Fruit fly (Drosophila melanogaster) whole organism, prepupa: ENCODE data around the gene nrv1.
A peak's percentile ranks its signal among the peaks of the same experiment; 100 is the strongest.

Experiments used
- Blimp-1 ChIP-seq: fragments of 200-800 bp; sonication (Bioruptor generic); optimal IDR thresholded peaks from 3 replicates; lab custom pipeline; 2017; ENCODE audit warnings: missing biosample characterization, missing genetic modification characterization, mild to moderate bottlenecking, moderate library complexity, missing genetic modification reagents
- CG10631 ChIP-seq: fragments of 200-800 bp; sonication (Bioruptor generic); optimal IDR thresholded peaks from 2 replicates; lab custom pipeline; 2016; ENCODE audit warnings: missing biosample characterization, missing genetic modification characterization
- CG10669 ChIP-seq: fragments of 200-800 bp; sonication (Bioruptor generic); optimal IDR thresholded peaks from 3 replicates; lab custom pipeline; 2018; ENCODE audit warnings: missing biosample characterization, mild to moderate bottlenecking, missing genetic modification characterization, moderate library complexity
- CG11294 ChIP-seq: fragments of 200-800 bp; sonication (Bioruptor generic); IDR thresholded peaks from 2 replicates; pipeline ENCODE4 v1.3.6; 2022; ENCODE audit warnings: missing biosample characterization, missing genetic modification characterization
- CG11902 ChIP-seq: fragments of 200-800 bp; sonication (Bioruptor generic); optimal IDR thresholded peaks from 3 replicates; lab custom pipeline; 2016; ENCODE audit warnings: missing biosample characterization, missing genetic modification characterization
- CG15336 ChIP-seq: fragments of 200-800 bp; sonication (Bioruptor generic); IDR thresholded peaks from 2 replicates; pipeline ENCODE4 v1.3.6; 2022; ENCODE audit warnings: missing biosample characterization, missing genetic modification characterization
- CG16779 ChIP-seq: fragments of 200-800 bp; sonication (Bioruptor generic); optimal IDR thresholded peaks from 3 replicates; lab custom pipeline; 2017; ENCODE audit warnings: missing biosample characterization, mild to moderate bottlenecking, missing genetic modification characterization
- CG3032 ChIP-seq: fragments of 200-800 bp; optimal IDR thresholded peaks from 2 replicates; lab custom pipeline; 2019; ENCODE audit warnings: missing biosample characterization, mild to moderate bottlenecking, missing genetic modification characterization, moderate library complexity
- CG34406 ChIP-seq: fragments of 200-800 bp; sonication (Bioruptor generic); optimal IDR thresholded peaks from 3 replicates; lab custom pipeline; 2016; ENCODE audit warnings: missing biosample characterization, missing genetic modification characterization
- CG3919 ChIP-seq: fragments of 200-800 bp; sonication (Bioruptor generic); optimal IDR thresholded peaks from 3 replicates; lab custom pipeline; 2016; ENCODE audit warnings: missing biosample characterization, missing genetic modification characterization
- CG4318 ChIP-seq: fragments of 200-800 bp; sonication (Bioruptor generic); optimal IDR thresholded peaks from 3 replicates; lab custom pipeline; 2017; ENCODE audit warnings: missing biosample characterization, mild to moderate bottlenecking, missing genetic modification characterization
- CG6163 ChIP-seq: fragments of 200-800 bp; sonication (Bioruptor generic); IDR thresholded peaks from 3 replicates; pipeline ENCODE4 v1.3.6; 2022; ENCODE audit warnings: missing biosample characterization, missing genetic modification characterization
- CG6276 ChIP-seq: fragments of 200-800 bp; sonication (Bioruptor generic); optimal IDR thresholded peaks from 2 replicates; lab custom pipeline; 2017; ENCODE audit warnings: missing biosample characterization, mild to moderate bottlenecking, missing genetic modification characterization
- CG6792 ChIP-seq: fragments of 200-800 bp; sonication (Bioruptor generic); optimal IDR thresholded peaks from 3 replicates; lab custom pipeline; 2016; ENCODE audit warnings: missing biosample characterization, missing genetic modification characterization
- CG6808 ChIP-seq: fragments of 200-800 bp; sonication (Bioruptor generic); optimal IDR thresholded peaks from 3 replicates; lab custom pipeline; 2017; ENCODE audit warnings: missing biosample characterization, missing genetic modification characterization, mild to moderate bottlenecking, moderate library complexity, missing genetic modification reagents
- CG7368 ChIP-seq: fragments of 200-800 bp; sonication (Bioruptor generic); optimal IDR thresholded peaks from 3 replicates; lab custom pipeline; 2016; ENCODE audit warnings: missing biosample characterization, missing genetic modification characterization
- CG8319 ChIP-seq: fragments of 200-800 bp; sonication (Bioruptor generic); optimal IDR thresholded peaks from 3 replicates; lab custom pipeline; 2016; ENCODE audit warnings: missing biosample characterization, missing genetic modification characterization
- CG8632 ChIP-seq: fragments of 200-800 bp; sonication (Bioruptor generic); optimal IDR thresholded peaks from 3 replicates; lab custom pipeline; 2016; ENCODE audit warnings: missing biosample characterization, missing genetic modification characterization
- CG9139 ChIP-seq: fragments of 200-800 bp; sonication (Bioruptor generic); optimal IDR thresholded peaks from 3 replicates; lab custom pipeline; 2017; ENCODE audit warnings: missing biosample characterization, mild to moderate bottlenecking, missing genetic modification characterization
- Eip75B ChIP-seq: fragments of 200-800 bp; sonication (Bioruptor generic); optimal IDR thresholded peaks from 3 replicates; lab custom pipeline; 2016; ENCODE audit warnings: missing biosample characterization, missing genetic modification characterization
- Eip78C ChIP-seq: fragments of 200-800 bp; sonication (Bioruptor generic); peaks from one replicate; lab custom pipeline; 2016; ENCODE audit warnings: missing biosample characterization, missing genetic modification characterization
- Eip93F ChIP-seq: fragments of 200-800 bp; sonication (Bioruptor generic); optimal IDR thresholded peaks from 2 replicates; lab custom pipeline; 2016; ENCODE audit warnings: missing biosample characterization, mild to moderate bottlenecking, missing genetic modification characterization
- Ets21C ChIP-seq: fragments of 200-800 bp; sonication (Bioruptor generic); optimal IDR thresholded peaks from 3 replicates; lab custom pipeline; 2016; ENCODE audit warnings: missing biosample characterization, missing genetic modification characterization
- Ets96B ChIP-seq: fragments of 200-800 bp; optimal IDR thresholded peaks from 2 replicates; lab custom pipeline; 2019; ENCODE audit warnings: missing biosample characterization, mild to moderate bottlenecking, missing genetic modification characterization, moderate library complexity
- Gug ChIP-seq: fragments of 200-800 bp; sonication (Bioruptor generic); IDR thresholded peaks from 2 replicates; pipeline ENCODE4 v1.3.6; 2022; ENCODE audit warnings: missing biosample characterization, missing genetic modification characterization
- Hr39 ChIP-seq: fragments of 200-800 bp; sonication (Bioruptor generic); optimal IDR thresholded peaks from 2 replicates; lab custom pipeline; 2016; ENCODE audit warnings: missing biosample characterization, missing genetic modification characterization
- Hr4 ChIP-seq: fragments of 200-800 bp; sonication (Bioruptor generic); optimal IDR thresholded peaks from 3 replicates; lab custom pipeline; 2016; ENCODE audit warnings: missing biosample characterization, missing genetic modification characterization
- Met ChIP-seq: fragments of 200-800 bp; sonication (Bioruptor generic); optimal IDR thresholded peaks from 3 replicates; lab custom pipeline; 2016; ENCODE audit warnings: missing biosample characterization, missing genetic modification characterization
- OdsH ChIP-seq: fragments of 200-800 bp; sonication (Bioruptor generic); optimal IDR thresholded peaks from 3 replicates; lab custom pipeline; 2016; ENCODE audit warnings: missing biosample characterization, missing genetic modification characterization
- Smox ChIP-seq: fragments of 200-800 bp; sonication (Bioruptor generic); optimal IDR thresholded peaks from 3 replicates; lab custom pipeline; 2016; ENCODE audit warnings: missing biosample characterization, missing genetic modification characterization
- Sox102F ChIP-seq: fragments of 200-800 bp; sonication (Bioruptor generic); optimal IDR thresholded peaks from 2 replicates; lab custom pipeline; 2016; ENCODE audit warnings: missing biosample characterization, mild to moderate bottlenecking, missing genetic modification characterization
- Sox14 ChIP-seq: fragments of 200-800 bp; sonication (Bioruptor generic); optimal IDR thresholded peaks from 3 replicates; lab custom pipeline; 2016; ENCODE audit warnings: missing biosample characterization, missing genetic modification characterization
- Sox15 ChIP-seq: fragments of 200-800 bp; sonication (Bioruptor generic); optimal IDR thresholded peaks from 3 replicates; lab custom pipeline; 2016; ENCODE audit warnings: missing biosample characterization, missing genetic modification characterization
- achi ChIP-seq: fragments of 200-800 bp; sonication (Bioruptor generic); optimal IDR thresholded peaks from 3 replicates; lab custom pipeline; 2016; ENCODE audit warnings: missing biosample characterization, missing genetic modification characterization
- acj6 ChIP-seq: fragments of 200-800 bp; sonication (Bioruptor generic); optimal IDR thresholded peaks from 3 replicates; lab custom pipeline; 2016; ENCODE audit warnings: missing biosample characterization, missing genetic modification characterization
- dac ChIP-seq: fragments of 200-800 bp; sonication (Bioruptor generic); optimal IDR thresholded peaks from 2 replicates; lab custom pipeline; 2017; ENCODE audit warnings: missing biosample characterization, mild to moderate bottlenecking, missing genetic modification characterization
- dsx ChIP-seq: fragments of 200-800 bp; optimal IDR thresholded peaks from 3 replicates; lab custom pipeline; 2019; ENCODE audit warnings: missing biosample characterization, mild to moderate bottlenecking, missing genetic modification characterization, moderate library complexity; ENCODE audit not compliant: poor library complexity, severe bottlenecking
- eg ChIP-seq: fragments of 200-800 bp; sonication (Bioruptor generic); IDR thresholded peaks from 3 replicates; pipeline ENCODE4 v1.3.6; 2022; ENCODE audit warnings: missing biosample characterization, missing genetic modification characterization
- esn ChIP-seq: fragments of 200-800 bp; sonication (Bioruptor generic); optimal IDR thresholded peaks from 2 replicates; lab custom pipeline; 2016; ENCODE audit warnings: missing biosample characterization, mild to moderate bottlenecking, missing genetic modification characterization, moderate library complexity
- fd85E ChIP-seq: fragments of 200-800 bp; sonication (Bioruptor generic); optimal IDR thresholded peaks from 3 replicates; lab custom pipeline; 2016; ENCODE audit warnings: missing biosample characterization, missing genetic modification characterization
- fkh ChIP-seq: fragments of 200-800 bp; sonication (Bioruptor generic); optimal IDR thresholded peaks from 3 replicates; lab custom pipeline; 2017; ENCODE audit warnings: missing biosample characterization, mild to moderate bottlenecking, missing genetic modification characterization, moderate library complexity
- lz ChIP-seq: fragments of 200-800 bp; sonication (Bioruptor generic); optimal IDR thresholded peaks from 3 replicates; lab custom pipeline; 2016; ENCODE audit warnings: missing biosample characterization, missing genetic modification characterization
- net ChIP-seq: fragments of 200-800 bp; sonication (Bioruptor generic); optimal IDR thresholded peaks from 3 replicates; lab custom pipeline; 2016; ENCODE audit warnings: missing biosample characterization, missing genetic modification characterization
- pdm3 ChIP-seq: fragments of 200-800 bp; sonication (Bioruptor generic); optimal IDR thresholded peaks from 3 replicates; lab custom pipeline; 2016; ENCODE audit warnings: missing biosample characterization, missing genetic modification characterization
- ss ChIP-seq, 2 experiments: fragments of 200-800 bp; sonication (Bioruptor generic); optimal IDR thresholded peaks; 2 replicates in 1 of 2; 3 replicates in 1 of 2; lab custom pipeline; 2017 to 2018; ENCODE audit warnings: mild to moderate bottlenecking in 2 of 2, missing biosample characterization in 2 of 2, missing genetic modification characterization in 2 of 2, moderate library complexity in 1 of 2
- svp ChIP-seq: fragments of 200-800 bp; sonication (Bioruptor generic); peaks from one replicate; lab custom pipeline; 2016; ENCODE audit warnings: missing biosample characterization, missing genetic modification characterization
- topi ChIP-seq: fragments of 200-800 bp; sonication (Bioruptor generic); optimal IDR thresholded peaks from 3 replicates; lab custom pipeline; 2016; ENCODE audit warnings: missing biosample characterization, missing genetic modification characterization
- vri ChIP-seq: fragments of 200-800 bp; sonication (Bioruptor generic); optimal IDR thresholded peaks from 3 replicates; lab custom pipeline; 2016; ENCODE audit warnings: missing biosample characterization, mild to moderate bottlenecking, missing genetic modification characterization

nrv1 gene

dm6 chr2L:6789358-6789757 lies 2.7 kb upstream of the nrv1 start:
- no peak for TF ChIP-seq Blimp-1 (GFP tag; lab: Kevin White, UChicago)
- peak; percentile 56 for TF ChIP-seq Eip78C (GFP tag; lab: Kevin White, UChicago)
- no peak for TF ChIP-seq Met (GFP tag; lab: Kevin White, UChicago)
- TF ChIP-seq Smox (GFP tag; lab: Kevin White, UChicago), result no peak
- TF ChIP-seq ss (GFP tag; optimal IDR thresholded peaks at IDR 0.05; lab: Kevin White, UChicago), result no peak
- TF ChIP-seq dsx, result no peak
- TF ChIP-seq svp, result peak; percentile 79
- no peak for TF ChIP-seq Ets96B (tag; lab: Kevin White, UChicago)
- peak; percentile 86 for TF ChIP-seq Eip93F (GFP tag; lab: Kevin White, UChicago)
- no peak for TF ChIP-seq Gug (GFP tag; lab: Robert Waterston, UW)
- no peak for TF ChIP-seq Hr4 (GFP tag; lab: Kevin White, UChicago)
- no peak for TF ChIP-seq CG16779 (tag; lab: Kevin White, UChicago)
- TF ChIP-seq CG7368 (GFP tag; lab: Kevin White, UChicago), result no peak
- no peak for TF ChIP-seq CG6276 (GFP tag; lab: Kevin White, UChicago)
- TF ChIP-seq Hr39 (GFP tag; lab: Kevin White, UChicago), result no peak
- TF ChIP-seq CG4318 (GFP tag; lab: Kevin White, UChicago), result no peak
- no peak for TF ChIP-seq Sox102F (GFP tag; lab: Kevin White, UChicago)
- no peak for TF ChIP-seq fd85E (GFP tag; lab: Kevin White, UChicago)
- peak; percentile 42 for TF ChIP-seq Eip75B
- no peak for TF ChIP-seq dac (GFP tag; lab: Kevin White, UChicago)
- no peak for TF ChIP-seq net (GFP tag; lab: Kevin White, UChicago)
- no peak for TF ChIP-seq topi (GFP tag; lab: Kevin White, UChicago)
- TF ChIP-seq CG6808 (GFP tag; lab: Kevin White, UChicago), result peak; percentile 11
- TF ChIP-seq CG8632 (GFP tag; lab: Kevin White, UChicago), result no peak
- no peak for TF ChIP-seq CG11902 (GFP tag; lab: Kevin White, UChicago)
- TF ChIP-seq esn, result no peak
- TF ChIP-seq CG11294 (GFP tag; lab: Robert Waterston, UW), result no peak
- TF ChIP-seq fkh, result peak; percentile 80
- no peak for TF ChIP-seq CG10669 (GFP tag; lab: Kevin White, UChicago)
- peak; percentile 89 for TF ChIP-seq vri (GFP tag; lab: Kevin White, UChicago)
- no peak for TF ChIP-seq Ets21C (GFP tag; lab: Kevin White, UChicago)
- TF ChIP-seq CG10631 (GFP tag; lab: Kevin White, UChicago), result no peak

- TF ChIP-seq CG8319, result no peak
- peak; percentile 67 for TF ChIP-seq OdsH (GFP tag; lab: Kevin White, UChicago)
- no peak for TF ChIP-seq Sox14
- TF ChIP-seq Sox15 (GFP tag; lab: Kevin White, UChicago), result peak; percentile 17
- peak; percentile 64 for TF ChIP-seq Ets96B (tag; lab: Kevin White, UChicago)
- peak; percentile 57 for TF ChIP-seq CG10669 (GFP tag; lab: Kevin White, UChicago)
- peak; percentile 5 for TF ChIP-seq dsx
- peak; percentile 12 for TF ChIP-seq Ets21C (GFP tag; lab: Kevin White, UChicago)
- peak; percentile 27 for TF ChIP-seq Sox102F (GFP tag; lab: Kevin White, UChicago)
- no peak for TF ChIP-seq CG9139 (GFP tag; lab: Kevin White, UChicago)
- TF ChIP-seq CG7368 (GFP tag; lab: Kevin White, UChicago), result peak; percentile 46
- TF ChIP-seq CG3919 (GFP tag; lab: Kevin White, UChicago), result peak; percentile 59
- TF ChIP-seq esn, result no peak
- TF ChIP-seq fd85E (GFP tag; lab: Kevin White, UChicago), result no peak
- TF ChIP-seq Eip75B, result peak; percentile 3
- peak; percentile 52; the same call in 2 of the 3 replicates for TF ChIP-seq CG6163 (GFP tag; lab: Robert Waterston, UW)
- TF ChIP-seq CG15336 (GFP tag; lab: Robert Waterston, UW), result peak; percentile 76
- peak; percentile 52 for TF ChIP-seq acj6 (GFP tag; lab: Kevin White, UChicago)
- peak; percentile 34 for TF ChIP-seq CG34406 (GFP tag; lab: Kevin White, UChicago)
- no peak for TF ChIP-seq fkh
- TF ChIP-seq achi (GFP tag; lab: Kevin White, UChicago), result peak; percentile 76
- peak; percentile 67; the same call in 2 of the 3 replicates for TF ChIP-seq eg (GFP tag; lab: Robert Waterston, UW)
- peak; percentile 53 for TF ChIP-seq topi (GFP tag; lab: Kevin White, UChicago)
- peak; percentile 51 for TF ChIP-seq CG8632 (GFP tag; lab: Kevin White, UChicago)
- peak; percentile 75 for TF ChIP-seq Eip78C (GFP tag; lab: Kevin White, UChicago)
- TF ChIP-seq Met (GFP tag; lab: Kevin White, UChicago), result peak; percentile 18
- peak; percentile 51 for TF ChIP-seq CG3032 (tag; lab: Kevin White, UChicago)
- peak; percentile 54 for TF ChIP-seq CG10631 (GFP tag; lab: Kevin White, UChicago)
- TF ChIP-seq CG6792 (GFP tag; lab: Kevin White, UChicago), result no peak
- peak; percentile 73 for TF ChIP-seq CG4318 (GFP tag; lab: Kevin White, UChicago)
- peak; percentile 57 for TF ChIP-seq Hr39 (GFP tag; lab: Kevin White, UChicago)
- TF ChIP-seq Gug (GFP tag; lab: Robert Waterston, UW), result peak; percentile 38
- TF ChIP-seq lz (GFP tag; lab: Kevin White, UChicago), result peak; percentile 28
- TF ChIP-seq pdm3 (GFP tag; lab: Kevin White, UChicago), result peak; percentile 60
Observed at dm6 chr2L:6787973-6788368, 1.3 kb upstream of the nrv1 start.
